Fruit fly (Drosophila melanogaster): ENCODE measurements around the gene CG42824.

Gene CG42824

DNA sequence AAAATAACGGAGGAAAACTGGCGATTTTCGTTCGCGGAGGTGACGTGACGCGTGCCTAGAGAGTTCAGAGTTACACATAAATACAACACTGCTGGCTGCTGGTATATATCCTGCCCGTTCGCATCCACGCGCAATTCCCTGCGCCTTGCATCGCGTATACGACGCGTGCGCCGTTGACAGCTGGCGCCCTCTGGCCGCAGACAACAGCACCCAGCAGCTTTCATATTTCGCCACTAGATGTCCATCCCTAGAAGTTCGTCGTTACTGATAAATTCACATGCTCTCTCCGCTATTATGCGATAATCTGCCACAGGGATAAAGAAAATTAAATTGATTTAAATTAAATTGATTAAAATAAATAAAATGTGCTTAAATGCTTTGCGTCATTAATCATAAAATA is 3.9 kb downstream of the CG42824 start, which contains the start of gene Sur-8 (continued):
- TF ChIP-seq Blimp-1 (GFP tag; optimal IDR thresholded peaks at IDR 0.05) (no peak), Sox14 (GFP tag; optimal IDR thresholded peaks at IDR 0.05) (peak; percentile 52), CG16779 (tag; optimal IDR thresholded peaks at IDR 0.05) (no peak), CG6792 (GFP tag; optimal IDR thresholded peaks at IDR 0.05) (peak; percentile 23), Sox15 (GFP tag; optimal IDR thresholded peaks at IDR 0.05) (no peak), CG11294 (GFP tag; IDR thresholded peaks at IDR 0.05) (no peak), Eip78C (GFP tag) (peak; percentile 76), dsx (GFP tag; optimal IDR thresholded peaks at IDR 0.05; ENCODE audit: poor library complexity, severe bottlenecking) (no peak), fd59A (GFP tag; optimal IDR thresholded peaks at IDR 0.05) (no peak), Hr38 (GFP tag; optimal IDR thresholded peaks at IDR 0.05) (no peak), Hr4 (GFP tag; optimal IDR thresholded peaks at IDR 0.05) (peak; percentile 31), Ets21C (GFP tag; optimal IDR thresholded peaks at IDR 0.05) (peak; percentile 4), CG9139 (GFP tag; optimal IDR thresholded peaks at IDR 0.05) (peak; percentile 9), CG3919 (GFP tag; optimal IDR thresholded peaks at IDR 0.05) (peak; percentile 69), fd85E (GFP tag; optimal IDR thresholded peaks at IDR 0.05) (no peak)

DNA sequence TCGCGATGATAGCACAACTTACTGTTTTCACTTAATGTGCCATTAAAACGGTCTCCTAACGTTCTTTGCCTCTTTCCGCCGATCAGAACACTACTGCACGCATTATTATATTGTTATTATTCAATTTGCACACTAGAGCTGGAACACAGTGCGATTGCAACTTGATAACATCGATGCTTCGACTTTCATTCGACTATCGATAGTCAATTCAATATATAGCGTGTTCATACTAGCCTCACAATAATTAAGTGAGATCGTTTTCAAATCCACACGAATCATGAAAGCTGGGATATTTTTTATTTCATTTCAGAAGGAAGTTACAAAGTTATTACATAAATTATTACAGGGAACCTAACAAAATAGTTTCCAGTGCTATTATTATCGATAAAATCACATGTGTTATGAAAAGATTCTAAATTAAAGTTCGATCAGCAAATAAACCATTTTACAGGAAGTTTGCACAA is 5.0 kb downstream of the CG42824 start:
- peak; percentile 92 for TF ChIP-seq vri (GFP tag; optimal IDR thresholded peaks at IDR 0.05)
- TF ChIP-seq Sox14 (GFP tag; optimal IDR thresholded peaks at IDR 0.05): peak; percentile 54
- peak; percentile 51 for TF ChIP-seq Hr39 (GFP tag; optimal IDR thresholded peaks at IDR 0.05)
- no peak for TF ChIP-seq CG3919 (GFP tag; optimal IDR thresholded peaks at IDR 0.05)
- TF ChIP-seq lz (GFP tag; optimal IDR thresholded peaks at IDR 0.05): peak; percentile 53
- peak; percentile 57 for TF ChIP-seq Smox (GFP tag; optimal IDR thresholded peaks at IDR 0.05)
- peak; percentile 41 for TF ChIP-seq Met (GFP tag; optimal IDR thresholded peaks at IDR 0.05)
- TF ChIP-seq Hr4 (GFP tag; optimal IDR thresholded peaks at IDR 0.05): peak; percentile 74
- no peak for TF ChIP-seq Blimp-1 (GFP tag; optimal IDR thresholded peaks at IDR 0.05)
- TF ChIP-seq acj6 (GFP tag; optimal IDR thresholded peaks at IDR 0.05): peak; percentile 23
- TF ChIP-seq Sox102F (GFP tag; optimal IDR thresholded peaks at IDR 0.05): peak; percentile 14
- peak; percentile 56 for TF ChIP-seq CG32006 (GFP tag; optimal IDR thresholded peaks at IDR 0.05)
- TF ChIP-seq topi (GFP tag; optimal IDR thresholded peaks at IDR 0.05): peak; percentile 10
- peak; percentile 28 for TF ChIP-seq achi (GFP tag; optimal IDR thresholded peaks at IDR 0.05)
- peak; percentile 67 for TF ChIP-seq fkh (GFP tag; optimal IDR thresholded peaks at IDR 0.05)
- TF ChIP-seq eg (GFP tag; IDR thresholded peaks at IDR 0.05): peak; percentile 70
- peak; percentile 24 for TF ChIP-seq CG3032 (tag; optimal IDR thresholded peaks at IDR 0.05)
- TF ChIP-seq CG6808 (GFP tag; optimal IDR thresholded peaks at IDR 0.05): no peak
- peak; percentile 28 for TF ChIP-seq CG10631 (GFP tag; optimal IDR thresholded peaks at IDR 0.05)
- TF ChIP-seq CG4318 (GFP tag; optimal IDR thresholded peaks at IDR 0.05): no peak
- peak; percentile 50 for TF ChIP-seq Eip78C (GFP tag)
- peak; percentile 45 for TF ChIP-seq OdsH (GFP tag; optimal IDR thresholded peaks at IDR 0.05)
- TF ChIP-seq Ets21C (GFP tag; optimal IDR thresholded peaks at IDR 0.05): peak; percentile 20
- no peak for TF ChIP-seq ss (GFP tag; optimal IDR thresholded peaks at IDR 0.05)
- no peak for TF ChIP-seq fd59A (GFP tag; optimal IDR thresholded peaks at IDR 0.05)
- TF ChIP-seq CG8632 (GFP tag; optimal IDR thresholded peaks at IDR 0.05): no peak
- TF ChIP-seq esn (GFP tag; optimal IDR thresholded peaks at IDR 0.05): peak; percentile 44
- TF ChIP-seq pdm3 (GFP tag; optimal IDR thresholded peaks at IDR 0.05): peak; percentile 60
- TF ChIP-seq CG15336 (GFP tag; IDR thresholded peaks at IDR 0.05): peak; percentile 53
- TF ChIP-seq Eip75B (GFP tag; optimal IDR thresholded peaks at IDR 0.05): peak; percentile 22
- peak; percentile 46 for TF ChIP-seq CG31627 (GFP tag; optimal IDR thresholded peaks at IDR 0.05)
- no peak for TF ChIP-seq dsx (GFP tag; optimal IDR thresholded peaks at IDR 0.05; ENCODE audit: poor library complexity, severe bottlenecking)

- TF ChIP-seq salr (GFP tag; optimal IDR thresholded peaks at IDR 0.05) (no peak), Hr38 (GFP tag; optimal IDR thresholded peaks at IDR 0.05) (no peak), fkh (GFP tag; optimal IDR thresholded peaks at IDR 0.05) (no peak), vri (GFP tag; optimal IDR thresholded peaks at IDR 0.05) (no peak), CG8319 (GFP tag; optimal IDR thresholded peaks at IDR 0.05) (no peak), CG16779 (tag; optimal IDR thresholded peaks at IDR 0.05) (peak; percentile 17), Eip75B (GFP tag; optimal IDR thresholded peaks at IDR 0.05) (peak; percentile 77), CG9139 (GFP tag; optimal IDR thresholded peaks at IDR 0.05) (no peak), fd59A (GFP tag; optimal IDR thresholded peaks at IDR 0.05) (no peak), CG1621 (tag; optimal IDR thresholded peaks at IDR 0.05) (peak; percentile 20), CG32006 (GFP tag; optimal IDR thresholded peaks at IDR 0.05) (peak; percentile 69), Gug (GFP tag; IDR thresholded peaks at IDR 0.05) (no peak), Hr39 (GFP tag; optimal IDR thresholded peaks at IDR 0.05) (peak; percentile 50), CG11902 (GFP tag; optimal IDR thresholded peaks at IDR 0.05) (peak; percentile 73), Smox (GFP tag; optimal IDR thresholded peaks at IDR 0.05) (peak; percentile 39), dac (GFP tag; optimal IDR thresholded peaks at IDR 0.05) (peak; percentile 34), net (GFP tag; optimal IDR thresholded peaks at IDR 0.05) (peak; percentile 52), CG15336 (GFP tag; IDR thresholded peaks at IDR 0.05) (peak; percentile 48), achi (GFP tag; optimal IDR thresholded peaks at IDR 0.05) (peak; percentile 52), CG8119 (GFP tag; IDR thresholded peaks at IDR 0.05) (peak; percentile 54; the same call in 1 of the 3 replicates)
These were observed 5.6 kb downstream of the CG42824 start for dm6 chr3R:17400675-17401118.
